Fruit fly (Drosophila melanogaster) whole organism, prepupa: Measurements from ENCODE around the gene Prosbeta4R2.

Experiments
- Blimp-1 ChIP-seq: fragments of 200-800 bp; sonication (Bioruptor generic); optimal IDR thresholded peaks from 3 replicates; lab custom pipeline; 2017; ENCODE audit warnings: missing biosample characterization, missing genetic modification characterization, mild to moderate bottlenecking, moderate library complexity, missing genetic modification reagents
- CG10669 ChIP-seq: fragments of 200-800 bp; sonication (Bioruptor generic); optimal IDR thresholded peaks from 3 replicates; lab custom pipeline; 2018; ENCODE audit warnings: missing biosample characterization, mild to moderate bottlenecking, missing genetic modification characterization, moderate library complexity
- CG11294 ChIP-seq: fragments of 200-800 bp; sonication (Bioruptor generic); IDR thresholded peaks from 2 replicates; pipeline ENCODE4 v1.3.6; 2022; ENCODE audit warnings: missing biosample characterization, missing genetic modification characterization
- CG11762 ChIP-seq: fragments of 200-800 bp; sonication (Bioruptor generic); optimal IDR thresholded peaks from 3 replicates; lab custom pipeline; 2016; ENCODE audit warnings: missing biosample characterization, missing genetic modification characterization; ENCODE audit not compliant: insufficient read depth
- CG1621 ChIP-seq: fragments of 200-800 bp; sonication (Bioruptor generic); optimal IDR thresholded peaks from 3 replicates; lab custom pipeline; 2018; ENCODE audit warnings: missing biosample characterization, mild to moderate bottlenecking, missing genetic modification characterization
- CG16779 ChIP-seq: fragments of 200-800 bp; sonication (Bioruptor generic); optimal IDR thresholded peaks from 3 replicates; lab custom pipeline; 2017; ENCODE audit warnings: missing biosample characterization, mild to moderate bottlenecking, missing genetic modification characterization
- CG3032 ChIP-seq: fragments of 200-800 bp; optimal IDR thresholded peaks from 2 replicates; lab custom pipeline; 2019; ENCODE audit warnings: missing biosample characterization, mild to moderate bottlenecking, missing genetic modification characterization, moderate library complexity
- CG31627 ChIP-seq: fragments of 200-800 bp; sonication (Bioruptor generic); optimal IDR thresholded peaks from 3 replicates; lab custom pipeline; 2016; ENCODE audit warnings: missing biosample characterization, missing genetic modification characterization
- CG32006 ChIP-seq: fragments of 200-800 bp; sonication (Bioruptor generic); optimal IDR thresholded peaks from 3 replicates; lab custom pipeline; 2017; ENCODE audit warnings: missing biosample characterization, mild to moderate bottlenecking, missing genetic modification characterization
- CG34406 ChIP-seq: fragments of 200-800 bp; sonication (Bioruptor generic); optimal IDR thresholded peaks from 3 replicates; lab custom pipeline; 2016; ENCODE audit warnings: missing biosample characterization, missing genetic modification characterization
- CG3919 ChIP-seq: fragments of 200-800 bp; sonication (Bioruptor generic); optimal IDR thresholded peaks from 3 replicates; lab custom pipeline; 2016; ENCODE audit warnings: missing biosample characterization, missing genetic modification characterization
- CG4318 ChIP-seq: fragments of 200-800 bp; sonication (Bioruptor generic); optimal IDR thresholded peaks from 3 replicates; lab custom pipeline; 2017; ENCODE audit warnings: missing biosample characterization, mild to moderate bottlenecking, missing genetic modification characterization
- CG6163 ChIP-seq: fragments of 200-800 bp; sonication (Bioruptor generic); IDR thresholded peaks from 3 replicates; pipeline ENCODE4 v1.3.6; 2022; ENCODE audit warnings: missing biosample characterization, missing genetic modification characterization
- CG7368 ChIP-seq: fragments of 200-800 bp; sonication (Bioruptor generic); optimal IDR thresholded peaks from 3 replicates; lab custom pipeline; 2016; ENCODE audit warnings: missing biosample characterization, missing genetic modification characterization
- CG8119 ChIP-seq: fragments of 200-800 bp; sonication (Bioruptor generic); IDR thresholded peaks from 3 replicates; pipeline ENCODE4 v1.3.6; 2022; ENCODE audit warnings: missing biosample characterization, missing genetic modification characterization
- CG9139 ChIP-seq: fragments of 200-800 bp; sonication (Bioruptor generic); optimal IDR thresholded peaks from 3 replicates; lab custom pipeline; 2017; ENCODE audit warnings: missing biosample characterization, mild to moderate bottlenecking, missing genetic modification characterization
- Eip78C ChIP-seq: fragments of 200-800 bp; sonication (Bioruptor generic); peaks from one replicate; lab custom pipeline; 2016; ENCODE audit warnings: missing biosample characterization, missing genetic modification characterization
- Gug ChIP-seq: fragments of 200-800 bp; sonication (Bioruptor generic); IDR thresholded peaks from 2 replicates; pipeline ENCODE4 v1.3.6; 2022; ENCODE audit warnings: missing biosample characterization, missing genetic modification characterization
- Hr38 ChIP-seq: sonication (Bioruptor generic); optimal IDR thresholded peaks from 2 replicates; lab custom pipeline; 2016; ENCODE audit warnings: missing biosample characterization, missing genetic modification characterization
- Hr4 ChIP-seq: fragments of 200-800 bp; sonication (Bioruptor generic); optimal IDR thresholded peaks from 3 replicates; lab custom pipeline; 2016; ENCODE audit warnings: missing biosample characterization, missing genetic modification characterization
- Lpt ChIP-seq: fragments of 200-800 bp; sonication (Bioruptor generic); optimal IDR thresholded peaks from 3 replicates; lab custom pipeline; 2016; ENCODE audit warnings: missing biosample characterization, missing genetic modification characterization
- OdsH ChIP-seq: fragments of 200-800 bp; sonication (Bioruptor generic); optimal IDR thresholded peaks from 3 replicates; lab custom pipeline; 2016; ENCODE audit warnings: missing biosample characterization, missing genetic modification characterization
- Smox ChIP-seq: fragments of 200-800 bp; sonication (Bioruptor generic); optimal IDR thresholded peaks from 3 replicates; lab custom pipeline; 2016; ENCODE audit warnings: missing biosample characterization, missing genetic modification characterization
- Sox102F ChIP-seq: fragments of 200-800 bp; sonication (Bioruptor generic); optimal IDR thresholded peaks from 2 replicates; lab custom pipeline; 2016; ENCODE audit warnings: missing biosample characterization, mild to moderate bottlenecking, missing genetic modification characterization
- Sox15 ChIP-seq: fragments of 200-800 bp; sonication (Bioruptor generic); optimal IDR thresholded peaks from 3 replicates; lab custom pipeline; 2016; ENCODE audit warnings: missing biosample characterization, missing genetic modification characterization
- achi ChIP-seq: fragments of 200-800 bp; sonication (Bioruptor generic); optimal IDR thresholded peaks from 3 replicates; lab custom pipeline; 2016; ENCODE audit warnings: missing biosample characterization, missing genetic modification characterization
- acj6 ChIP-seq: fragments of 200-800 bp; sonication (Bioruptor generic); optimal IDR thresholded peaks from 3 replicates; lab custom pipeline; 2016; ENCODE audit warnings: missing biosample characterization, missing genetic modification characterization
- cyc ChIP-seq: fragments of 200-800 bp; sonication (Bioruptor generic); optimal IDR thresholded peaks from 3 replicates; lab custom pipeline; 2016; ENCODE audit warnings: missing biosample characterization, missing genetic modification characterization
- dac ChIP-seq: fragments of 200-800 bp; sonication (Bioruptor generic); optimal IDR thresholded peaks from 2 replicates; lab custom pipeline; 2017; ENCODE audit warnings: missing biosample characterization, mild to moderate bottlenecking, missing genetic modification characterization
- dsx ChIP-seq: fragments of 200-800 bp; optimal IDR thresholded peaks from 3 replicates; lab custom pipeline; 2019; ENCODE audit warnings: missing biosample characterization, mild to moderate bottlenecking, missing genetic modification characterization, moderate library complexity; ENCODE audit not compliant: poor library complexity, severe bottlenecking
- fd59A ChIP-seq: fragments of 200-800 bp; sonication (Bioruptor generic); optimal IDR thresholded peaks from 2 replicates; lab custom pipeline; 2017; ENCODE audit warnings: missing biosample characterization, mild to moderate bottlenecking, missing genetic modification characterization, missing genetic modification reagents
- fd85E ChIP-seq: fragments of 200-800 bp; sonication (Bioruptor generic); optimal IDR thresholded peaks from 3 replicates; lab custom pipeline; 2016; ENCODE audit warnings: missing biosample characterization, missing genetic modification characterization
- pdm3 ChIP-seq: fragments of 200-800 bp; sonication (Bioruptor generic); optimal IDR thresholded peaks from 3 replicates; lab custom pipeline; 2016; ENCODE audit warnings: missing biosample characterization, missing genetic modification characterization
- salr ChIP-seq, 2 experiments: fragments of 200-800 bp; sonication (Bioruptor generic); optimal IDR thresholded peaks; 3 replicates each; lab custom pipeline; 2016 to 2018; ENCODE audit warnings: missing biosample characterization in 2 of 2, missing genetic modification characterization in 2 of 2, mild to moderate bottlenecking in 1 of 2
- ss ChIP-seq, 2 experiments: fragments of 200-800 bp; sonication (Bioruptor generic); optimal IDR thresholded peaks; 2 replicates in 1 of 2; 3 replicates in 1 of 2; lab custom pipeline; 2017 to 2018; ENCODE audit warnings: mild to moderate bottlenecking in 2 of 2, missing biosample characterization in 2 of 2, missing genetic modification characterization in 2 of 2, moderate library complexity in 1 of 2
- svp ChIP-seq: fragments of 200-800 bp; sonication (Bioruptor generic); peaks from one replicate; lab custom pipeline; 2016; ENCODE audit warnings: missing biosample characterization, missing genetic modification characterization
- topi ChIP-seq: fragments of 200-800 bp; sonication (Bioruptor generic); optimal IDR thresholded peaks from 3 replicates; lab custom pipeline; 2016; ENCODE audit warnings: missing biosample characterization, missing genetic modification characterization
- vri ChIP-seq: fragments of 200-800 bp; sonication (Bioruptor generic); optimal IDR thresholded peaks from 3 replicates; lab custom pipeline; 2016; ENCODE audit warnings: missing biosample characterization, mild to moderate bottlenecking, missing genetic modification characterization

Prosbeta4R2 gene

DNA sequence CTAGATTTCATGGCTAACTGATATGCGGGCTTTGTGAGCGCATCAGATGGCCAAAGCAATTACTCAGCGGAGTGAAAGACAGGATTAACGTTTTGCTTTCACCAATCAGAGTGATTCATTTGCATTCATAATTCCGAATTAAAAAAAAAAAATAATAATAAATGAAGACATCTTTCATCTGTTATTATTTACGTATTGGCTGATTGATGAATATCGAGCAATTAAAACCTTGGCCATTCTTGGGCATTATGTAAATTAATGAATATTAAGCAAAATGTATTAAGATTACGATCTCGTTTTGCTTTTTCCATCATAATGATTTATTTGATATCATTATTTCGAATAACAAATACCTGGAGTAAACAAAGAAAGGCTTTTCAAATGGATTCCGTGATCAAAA, 9.6 kb downstream of the Prosbeta4R2 start, which contains the start of gene Trf4:
Gene Trf4 (plus strand): TSS at position 301 of the 400 bp plus-strand sequence.
- no peak for TF ChIP-seq CG1621 (tag; lab: Kevin White, UChicago)
- TF ChIP-seq Hr4: no peak
- no peak for TF ChIP-seq topi
- TF ChIP-seq achi (GFP tag; lab: Kevin White, UChicago): no peak
- TF ChIP-seq CG11762 (GFP tag; lab: Kevin White, UChicago): no peak
- no peak for TF ChIP-seq ss (GFP tag; optimal IDR thresholded peaks at IDR 0.05; lab: Kevin White, UChicago)
- TF ChIP-seq Smox: no peak
- TF ChIP-seq CG34406 (GFP tag; lab: Kevin White, UChicago): no peak
- TF ChIP-seq dsx (GFP tag; lab: Kevin White, UChicago): no peak
- TF ChIP-seq CG8119 (GFP tag; lab: Robert Waterston, UW): no peak
- TF ChIP-seq vri: no peak
- no peak for TF ChIP-seq pdm3 (GFP tag; lab: Kevin White, UChicago)
- no peak for TF ChIP-seq Gug (GFP tag; lab: Robert Waterston, UW)
- no peak for TF ChIP-seq fd85E
- no peak for TF ChIP-seq CG31627
- TF ChIP-seq cyc (GFP tag; lab: Kevin White, UChicago): no peak
- no peak for TF ChIP-seq dac (GFP tag; lab: Kevin White, UChicago)
- no peak for TF ChIP-seq OdsH (GFP tag; lab: Kevin White, UChicago)
- TF ChIP-seq, all 60 proteins: peak for 0

dm6 chr2L:2669523-2669922, 14.3 kb downstream of the Prosbeta4R2 start, which contains the start of gene Gr23a:
Gene Gr23a (plus strand): TSS chr2L:2669823.
- TF ChIP-seq pdm3 (GFP tag; lab: Kevin White, UChicago): no peak
- TF ChIP-seq Hr4: no peak
- no peak for TF ChIP-seq CG7368 (GFP tag; lab: Kevin White, UChicago)
- no peak for TF ChIP-seq CG11294 (GFP tag; lab: Robert Waterston, UW)
- no peak for TF ChIP-seq Gug (GFP tag; lab: Robert Waterston, UW)
- no peak for TF ChIP-seq ss (GFP tag; optimal IDR thresholded peaks at IDR 0.05; lab: Kevin White, UChicago)
- TF ChIP-seq CG34406 (GFP tag; lab: Kevin White, UChicago): no peak
- no peak for TF ChIP-seq CG16779 (tag; lab: Kevin White, UChicago)
- no peak for TF ChIP-seq CG31627
- TF ChIP-seq salr (GFP tag; optimal IDR thresholded peaks at IDR 0.05; lab: Kevin White, UChicago): no peak
- no peak for TF ChIP-seq CG3032 (tag; lab: Kevin White, UChicago)
- TF ChIP-seq Lpt (GFP tag; lab: Kevin White, UChicago): no peak
- no peak for TF ChIP-seq CG9139 (GFP tag; lab: Kevin White, UChicago)
- no peak for TF ChIP-seq CG11762 (GFP tag; lab: Kevin White, UChicago)
- TF ChIP-seq CG6163 (GFP tag; lab: Robert Waterston, UW): no peak
- no peak for TF ChIP-seq CG3919 (GFP tag; lab: Kevin White, UChicago)
- TF ChIP-seq dsx (GFP tag; lab: Kevin White, UChicago): no peak

- TF ChIP-seq CG6163 (GFP tag; lab: Robert Waterston, UW) (0 out of 3 replicates have a peak, but pooled peaks have one; percentile 37), CG8119 (GFP tag; lab: Robert Waterston, UW) (no peak)
- TF ChIP-seq, all 60 proteins: peak for 1
Observed at dm6 chr2L:2677553-2677952, 22.4 kb downstream of the Prosbeta4R2 start, which contains the start of gene Tmtc1. Gene Tmtc1 (plus strand): TSS chr2L:2677734.

DNA sequence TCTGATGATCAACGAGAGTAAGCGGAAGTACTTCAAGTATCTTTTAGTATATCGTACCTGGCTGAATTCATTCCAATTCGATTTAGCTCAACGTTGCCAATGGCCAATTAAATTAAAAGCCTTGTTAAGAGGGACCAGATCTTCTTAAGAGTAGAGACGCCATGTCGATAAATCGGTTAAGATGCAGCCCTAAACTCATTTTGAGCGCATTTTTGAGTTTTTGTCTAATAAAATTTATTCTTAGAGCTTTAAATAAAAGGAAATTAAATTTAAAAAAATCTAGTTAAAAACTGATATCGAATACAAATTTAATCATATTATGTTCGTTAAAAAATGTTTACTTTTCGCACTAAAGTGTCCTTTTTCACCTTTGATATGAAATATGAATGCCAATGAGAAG, 41.1 kb downstream of the Prosbeta4R2 start, which contains the start of gene Trf5:
Gene Trf5 (minus strand): TSS at position 101 of the 400 bp plus-strand sequence.
- TF ChIP-seq Sox15 (GFP tag; lab: Kevin White, UChicago) (no peak), CG3032 (tag; lab: Kevin White, UChicago) (no peak), fd59A (GFP tag; lab: Kevin White, UChicago) (no peak), ss (GFP tag; optimal IDR thresholded peaks at IDR 0.05; lab: Kevin White, UChicago) (no peak), dsx (GFP tag; lab: Kevin White, UChicago) (no peak), Blimp-1 (GFP tag; lab: Kevin White, UChicago) (no peak), CG10669 (GFP tag; lab: Kevin White, UChicago) (no peak), Smox (no peak), CG1621 (tag; lab: Kevin White, UChicago) (no peak), svp (GFP tag; lab: Kevin White, UChicago) (no peak), Sox102F (GFP tag; lab: Kevin White, UChicago) (no peak), Hr38 (GFP tag; lab: Kevin White, UChicago) (no peak), CG11294 (GFP tag; lab: Robert Waterston, UW) (no peak), acj6 (no peak), CG6163 (GFP tag; lab: Robert Waterston, UW) (no peak), CG4318 (GFP tag; lab: Kevin White, UChicago) (no peak), CG11762 (GFP tag; lab: Kevin White, UChicago) (no peak), Eip78C (GFP tag; lab: Kevin White, UChicago) (no peak), CG32006 (GFP tag; lab: Kevin White, UChicago) (no peak)
- TF ChIP-seq, all 60 proteins: peak for 0
